Fruit fly (Drosophila melanogaster) whole organism, embryonic: ENCODE data around the gene EMC5.
A peak's percentile ranks its signal among the peaks of the same experiment; 100 is the strongest.

Experiments
- Adf1 ChIP-seq: fragments of 200-800 bp; sonication (Bioruptor generic); IDR thresholded peaks from 2 replicates; pipeline ENCODE4 v1.3.6; 2022; ENCODE audit warnings: missing biosample characterization, missing genetic modification characterization
- Aef1 ChIP-seq: fragments of 200-800 bp; sonication (Bioruptor generic); IDR thresholded peaks from 3 replicates; pipeline ENCODE4 v1.3.6; 2022; ENCODE audit warnings: missing biosample characterization, missing genetic modification characterization
- Atf6 ChIP-seq: fragments of 200-800 bp; sonication (Bioruptor generic); IDR thresholded peaks from 2 replicates; pipeline ENCODE4 v1.3.6; 2022; ENCODE audit warnings: missing biosample characterization, missing genetic modification characterization
- CG11695 ChIP-seq: fragments of 200-800 bp; sonication (Bioruptor generic); IDR thresholded peaks from 3 replicates; pipeline ENCODE4 v1.3.6; 2022; ENCODE audit warnings: missing biosample characterization, missing genetic modification characterization
- CG14667 ChIP-seq: fragments of 200-800 bp; sonication (Bioruptor generic); IDR thresholded peaks from 2 replicates; pipeline ENCODE4 v1.3.6; 2022; ENCODE audit warnings: missing biosample characterization, missing genetic modification characterization
- CG14710 ChIP-seq: fragments of 200-800 bp; sonication (Bioruptor generic); optimal IDR thresholded peaks from 3 replicates; lab custom pipeline; 2019; ENCODE audit warnings: missing biosample characterization, mild to moderate bottlenecking, missing genetic modification characterization, moderate library complexity
- CG17829 ChIP-seq: fragments of 200-800 bp; optimal IDR thresholded peaks from 2 replicates; lab custom pipeline; 2019; ENCODE audit warnings: missing biosample characterization, mild to moderate bottlenecking, missing genetic modification characterization, moderate library complexity
- CG30431 ChIP-seq: fragments of 200-800 bp; sonication (Bioruptor generic); optimal IDR thresholded peaks from 2 replicates; lab custom pipeline; 2017; ENCODE audit warnings: missing biosample characterization, missing genetic modification characterization
- CG3838 ChIP-seq: fragments of 200-800 bp; sonication (Bioruptor generic); optimal IDR thresholded peaks from 3 replicates; lab custom pipeline; 2016; ENCODE audit warnings: missing biosample characterization, missing genetic modification characterization
- CG7839 ChIP-seq: fragments of 200-800 bp; sonication (Bioruptor generic); optimal IDR thresholded peaks from 3 replicates; lab custom pipeline; 2018; ENCODE audit warnings: missing biosample characterization, mild to moderate bottlenecking, missing genetic modification characterization, moderate library complexity
- CG9437 ChIP-seq: fragments of 200-800 bp; sonication (Bioruptor generic); optimal IDR thresholded peaks from 2 replicates; lab custom pipeline; 2018; ENCODE audit warnings: missing biosample characterization, mild to moderate bottlenecking, missing genetic modification characterization
- CrebB ChIP-seq: fragments of 200-800 bp; sonication (Bioruptor generic); optimal IDR thresholded peaks from 3 replicates; lab custom pipeline; 2018; ENCODE audit warnings: missing biosample characterization, mild to moderate bottlenecking, missing genetic modification characterization
- Dek ChIP-seq: fragments of 200-800 bp; sonication (Bioruptor generic); optimal IDR thresholded peaks from 3 replicates; lab custom pipeline; 2019; ENCODE audit warnings: missing biosample characterization, mild to moderate bottlenecking, missing genetic modification characterization, moderate library complexity
- Dip3 ChIP-seq: fragments of 200-800 bp; sonication (Bioruptor generic); optimal IDR thresholded peaks from 3 replicates; lab custom pipeline; 2016; ENCODE audit warnings: missing biosample characterization, missing genetic modification characterization
- Doc2 ChIP-seq: fragments of 200-800 bp; sonication (Bioruptor generic); IDR thresholded peaks from 2 replicates; pipeline ENCODE4 v1.3.6; 2022; ENCODE audit warnings: missing biosample characterization, missing genetic modification characterization
- Dp ChIP-seq: fragments of 200-800 bp; sonication (Bioruptor generic); optimal IDR thresholded peaks from 2 replicates; lab custom pipeline; 2018; ENCODE audit warnings: missing biosample characterization, mild to moderate bottlenecking, missing genetic modification characterization, moderate library complexity
- Drgx ChIP-seq: fragments of 200-800 bp; sonication (Bioruptor generic); IDR thresholded peaks from 2 replicates; pipeline ENCODE4 v1.3.6; 2022; ENCODE audit warnings: missing biosample characterization, missing genetic modification characterization
- Hmx ChIP-seq: fragments of 200-800 bp; sonication (Bioruptor generic); optimal IDR thresholded peaks from 2 replicates; lab custom pipeline; 2016; ENCODE audit warnings: missing biosample characterization, missing genetic modification characterization
- Hr78 ChIP-seq, 2 experiments: fragments of 200-800 bp in 1 of 2; fragments of >200 bp in 1 of 2; sonication (Bioruptor generic) in 1 of 2; optimal IDR thresholded peaks; 2 replicates each; lab custom pipeline; 2017 to 2019; ENCODE audit warnings: missing biosample characterization in 2 of 2, missing genetic modification characterization in 2 of 2, mild to moderate bottlenecking in 1 of 2, moderate library complexity in 1 of 2
- Jarid2 ChIP-seq: fragments of 200-800 bp; sonication (Bioruptor generic); optimal IDR thresholded peaks from 3 replicates; lab custom pipeline; 2017; ENCODE audit warnings: mild to moderate bottlenecking, missing biosample characterization, missing genetic modification reagents, missing genetic modification characterization
- Lpt ChIP-seq: fragments of >200 bp; optimal IDR thresholded peaks from 2 replicates; lab custom pipeline; 2018; ENCODE audit warnings: missing biosample characterization, missing genetic modification characterization
- Mrtf ChIP-seq: fragments of 200-800 bp; sonication (Bioruptor generic); IDR thresholded peaks from 3 replicates; pipeline ENCODE4 v1.3.6; 2022; ENCODE audit warnings: missing biosample characterization, missing genetic modification characterization
- Myb ChIP-seq: fragments of 200-800 bp; sonication (Bioruptor generic); optimal IDR thresholded peaks from 2 replicates; lab custom pipeline; 2016; ENCODE audit warnings: missing biosample characterization, missing genetic modification characterization
- NFAT ChIP-seq: fragments of 200-800 bp; sonication (Bioruptor generic); IDR thresholded peaks from 2 replicates; pipeline ENCODE4 v1.3.6; 2022; ENCODE audit warnings: missing biosample characterization, missing genetic modification characterization
- NK7.1 ChIP-seq: fragments of 200-800 bp; sonication (Bioruptor generic); optimal IDR thresholded peaks from 3 replicates; lab custom pipeline; 2016; ENCODE audit warnings: missing biosample characterization, missing genetic modification characterization
- Nf-YB ChIP-seq: fragments of 200-800 bp; sonication (Bioruptor generic); optimal IDR thresholded peaks from 3 replicates; lab custom pipeline; 2019; ENCODE audit warnings: missing biosample characterization, mild to moderate bottlenecking, missing genetic modification characterization, moderate library complexity
- Oaz ChIP-seq: fragments of 200-800 bp; sonication (Bioruptor generic); IDR thresholded peaks from 2 replicates; pipeline ENCODE4 v1.3.6; 2022; ENCODE audit warnings: missing biosample characterization, missing genetic modification characterization
- PHDP ChIP-seq: fragments of 200-800 bp; sonication (Bioruptor generic); optimal IDR thresholded peaks from 3 replicates; lab custom pipeline; 2018; ENCODE audit warnings: missing biosample characterization, mild to moderate bottlenecking, missing genetic modification characterization, moderate library complexity
- Rfx ChIP-seq: fragments of 200-800 bp; sonication (Bioruptor generic); IDR thresholded peaks from 2 replicates; pipeline ENCODE4 v1.3.6; 2022; ENCODE audit warnings: missing biosample characterization, missing genetic modification characterization
- Scr ChIP-seq: fragments of 200-800 bp; sonication (Bioruptor generic); IDR thresholded peaks from 2 replicates; pipeline ENCODE4 v1.3.6; 2022; ENCODE audit warnings: missing biosample characterization, missing genetic modification characterization; ENCODE audit not compliant: partially characterized antibody
- YL-1 ChIP-seq: fragments of 200-800 bp; sonication (Bioruptor generic); optimal IDR thresholded peaks from 3 replicates; lab custom pipeline; 2017; ENCODE audit warnings: missing biosample characterization, mild to moderate bottlenecking, missing genetic modification characterization
- dmrt99B ChIP-seq: fragments of 200-800 bp; sonication (Bioruptor generic); optimal IDR thresholded peaks from 2 replicates; lab custom pipeline; 2018; ENCODE audit warnings: missing biosample characterization, mild to moderate bottlenecking, missing genetic modification characterization, moderate library complexity
- ftz-f1 ChIP-seq: fragments of 200-800 bp; sonication (Bioruptor generic); optimal IDR thresholded peaks from 2 replicates; lab custom pipeline; 2016; ENCODE audit warnings: missing biosample characterization, missing genetic modification characterization
- ham ChIP-seq: fragments of 200-800 bp; sonication (Bioruptor generic); IDR thresholded peaks from 2 replicates; pipeline ENCODE4 v1.3.6; 2022; ENCODE audit warnings: missing biosample characterization, missing genetic modification characterization
- ken ChIP-seq: fragments of 200-800 bp; sonication (Bioruptor generic); IDR thresholded peaks from 3 replicates; pipeline ENCODE4 v1.3.6; 2022; ENCODE audit warnings: missing biosample characterization, missing genetic modification characterization
- lmd ChIP-seq: fragments of 200-800 bp; sonication (Bioruptor generic); IDR thresholded peaks from 2 replicates; pipeline ENCODE4 v1.3.6; 2022; ENCODE audit warnings: missing biosample characterization, missing genetic modification characterization
- pan ChIP-seq, 4 experiments: fragments of >200 bp in 3 of 4; fragments of 200-800 bp in 1 of 4; sonication (Bioruptor generic) in 1 of 4; optimal IDR thresholded peaks in 3 of 4; IDR thresholded peaks in 1 of 4; 2 replicates each; pipeline versions ENCODE4 v1.3.6 to Lab custom; 2017 to 2022; ENCODE audit warnings: missing biosample characterization in 2 of 4, missing genetic modification characterization in 2 of 4, mixed read lengths in 1 of 4
- prd ChIP-seq, 3 experiments: fragments of >200 bp in 2 of 3; fragments of 200-800 bp in 1 of 3; sonication (Bioruptor generic) in 1 of 3; optimal IDR thresholded peaks in 2 of 3; IDR thresholded peaks in 1 of 3; 2 replicates in 2 of 3; 3 replicates in 1 of 3; pipeline versions ENCODE4 v1.3.6 to Lab custom; 2017 to 2022; ENCODE audit warnings: missing biosample characterization in 1 of 3, missing genetic modification characterization in 1 of 3
- slbo ChIP-seq: fragments of 200-800 bp; sonication (Bioruptor generic); IDR thresholded peaks from 2 replicates; pipeline ENCODE4 v1.3.6; 2022; ENCODE audit warnings: missing biosample characterization, missing genetic modification characterization
- slp2 ChIP-seq: fragments of 200-800 bp; sonication (Bioruptor generic); optimal IDR thresholded peaks from 2 replicates; lab custom pipeline; 2016; ENCODE audit warnings: missing biosample characterization, missing genetic modification characterization
- sr ChIP-seq: fragments of 200-800 bp; sonication (Bioruptor generic); IDR thresholded peaks from 3 replicates; pipeline ENCODE4 v1.3.6; 2022; ENCODE audit warnings: missing biosample characterization, missing genetic modification characterization
- tio ChIP-seq: fragments of 200-800 bp; sonication (Bioruptor generic); optimal IDR thresholded peaks from 2 replicates; lab custom pipeline; 2017; ENCODE audit warnings: missing biosample characterization, missing genetic modification characterization, inconsistent platforms
- vfl ChIP-seq: fragments of 200-800 bp; sonication (Bioruptor generic); optimal IDR thresholded peaks from 2 replicates; lab custom pipeline; 2016; ENCODE audit warnings: missing biosample characterization, missing genetic modification characterization
- vvl ChIP-seq: fragments of 200-800 bp; sonication (Bioruptor generic); IDR thresholded peaks from 2 replicates; pipeline ENCODE4 v1.3.6; 2022; ENCODE audit warnings: missing biosample characterization, missing genetic modification characterization
- wdn ChIP-seq: fragments of 200-800 bp; sonication (Bioruptor generic); IDR thresholded peaks from 2 replicates; pipeline ENCODE4 v1.3.6; 2022; ENCODE audit warnings: missing biosample characterization, missing genetic modification characterization
- wor ChIP-seq: fragments of 200-800 bp; sonication (Bioruptor generic); IDR thresholded peaks from 2 replicates; pipeline ENCODE4 v1.3.6; 2022; ENCODE audit warnings: missing biosample characterization, missing genetic modification characterization
- z ChIP-seq: fragments of 200-800 bp; sonication (Bioruptor generic); IDR thresholded peaks from 3 replicates; pipeline ENCODE4 v1.3.6; 2022; ENCODE audit warnings: missing biosample characterization, missing genetic modification characterization
- zf30C ChIP-seq: fragments of 200-800 bp; sonication (Bioruptor generic); optimal IDR thresholded peaks from 3 replicates; lab custom pipeline; 2018; ENCODE audit warnings: missing biosample characterization, mild to moderate bottlenecking, missing genetic modification characterization

EMC5 gene

dm6 chr2L:19014032-19014880 is 26.7 kb downstream of the EMC5 start (continued):
- no peak for TF ChIP-seq sr
- peak; percentile 62 for TF ChIP-seq lmd
- TF ChIP-seq Myb (GFP tag; lab: Kevin White, UChicago) = peak; percentile 4
- TF ChIP-seq CG14710 (tag; lab: Kevin White, UChicago) = peak; percentile 61
- no peak for TF ChIP-seq ham (GFP tag; lab: Robert Waterston, UW)
- peak; percentile 88 for TF ChIP-seq dmrt99B (tag; lab: Kevin White, UChicago)
- TF ChIP-seq PHDP (tag; lab: Kevin White, UChicago) = peak; percentile 81
- peak; percentile 57 for TF ChIP-seq Rfx (GFP tag; lab: Robert Waterston, UW)
- peak; percentile 6 for TF ChIP-seq YL-1 (GFP tag; lab: Kevin White, UChicago)
- TF ChIP-seq Oaz (GFP tag; lab: Robert Waterston, UW) = peak; percentile 60
- peak in 1 of 2 experiments; percentile 26 for TF ChIP-seq Hr78 (GFP tag; optimal IDR thresholded peaks at IDR 0.05; lab: Kevin White, UChicago)
- no peak for TF ChIP-seq CG3838
- TF ChIP-seq Atf6 (GFP tag; lab: Robert Waterston, UW) = peak; percentile 63
- TF ChIP-seq Dip3 (GFP tag; lab: Kevin White, UChicago) = no peak
- TF ChIP-seq NK7.1 (GFP tag; lab: Kevin White, UChicago) = no peak
- TF ChIP-seq CG30431 (GFP tag; lab: Kevin White, UChicago) = peak; percentile 12
- peak; percentile 68 for TF ChIP-seq CG17829 (tag; lab: Kevin White, UChicago)
- TF ChIP-seq Hmx (GFP tag; lab: Kevin White, UChicago) = no peak
- peak; percentile 59 for TF ChIP-seq CG9437 (GFP tag; lab: Kevin White, UChicago)
- peak; percentile 43 for TF ChIP-seq tio (GFP tag; lab: Kevin White, UChicago)
- TF ChIP-seq vvl (GFP tag; lab: Robert Waterston, UW) = peak; percentile 76
- TF ChIP-seq slp2 (GFP tag; lab: Kevin White, UChicago) = no peak
- peak; percentile 42; the same call in 1 of the 2 replicates for TF ChIP-seq wdn (GFP tag; lab: Robert Waterston, UW)
- no peak for TF ChIP-seq Adf1
- peak; percentile 55 for TF ChIP-seq Nf-YB (GFP tag; lab: Kevin White, UChicago)
- TF ChIP-seq CrebB (tag; lab: Kevin White, UChicago) = peak; percentile 21
- TF ChIP-seq Aef1 (GFP tag; lab: Robert Waterston, UW) = peak; percentile 58; the same call in 2 of the 3 replicates
- 0 out of 3 replicates have a peak, but pooled peaks have one; percentile 30 for TF ChIP-seq Mrtf (GFP tag; lab: Robert Waterston, UW)
- TF ChIP-seq NFAT = 0 out of 2 replicates have a peak, but pooled peaks have one; percentile 5
- no peak for TF ChIP-seq pan (optimal IDR thresholded peaks at IDR 0.05; lab: Kevin White, UChicago)
- TF ChIP-seq pan (GFP tag; optimal IDR thresholded peaks at IDR 0.05 in 1 of 2, IDR thresholded peaks at IDR 0.05 in 1 of 2) = peak in 1 of 2 experiments; percentile 67
- TF ChIP-seq CG11695 = peak; percentile 68; the same call in 1 of the 3 replicates
- peak; percentile 46; the same call in 1 of the 2 replicates for TF ChIP-seq wor (GFP tag; lab: Robert Waterston, UW)
- TF ChIP-seq ken (GFP tag; lab: Robert Waterston, UW) = no peak
- TF ChIP-seq Dp (GFP tag; lab: Kevin White, UChicago) = no peak
- peak; percentile 9; the same call in 1 of the 2 replicates for TF ChIP-seq Drgx (GFP tag; lab: Robert Waterston, UW)
- TF ChIP-seq Lpt (GFP tag; lab: Kevin White, UChicago) = no peak
- TF ChIP-seq slbo = peak; percentile 58
- no peak for TF ChIP-seq prd (optimal IDR thresholded peaks at IDR 0.05; lab: Kevin White, UChicago)
- TF ChIP-seq prd (GFP tag; IDR thresholded peaks at IDR 0.05; lab: Robert Waterston, UW) = peak; percentile 74
- no peak for TF ChIP-seq z (GFP tag; lab: Robert Waterston, UW)
- no peak for TF ChIP-seq Scr (GFP tag; lab: Robert Waterston, UW)
- TF ChIP-seq Doc2 (GFP tag; lab: Robert Waterston, UW) = no peak
- peak; percentile 38 for TF ChIP-seq Jarid2 (GFP tag; lab: Kevin White, UChicago)
- peak; percentile 87 for TF ChIP-seq CG7839 (tag; lab: Kevin White, UChicago)
- peak; percentile 74 for TF ChIP-seq Dek (tag; lab: Kevin White, UChicago)
- TF ChIP-seq CG14667 = peak; percentile 33; the same call in 1 of the 2 replicates
- TF ChIP-seq vfl = peak; percentile 27
- TF ChIP-seq ftz-f1 (GFP tag; lab: Kevin White, UChicago) = no peak
- peak; percentile 77 for TF ChIP-seq zf30C (GFP tag; lab: Kevin White, UChicago)
